Fruit fly (Drosophila melanogaster): ENCODE results near the gene CG14143.

Gene CG14143

DNA sequence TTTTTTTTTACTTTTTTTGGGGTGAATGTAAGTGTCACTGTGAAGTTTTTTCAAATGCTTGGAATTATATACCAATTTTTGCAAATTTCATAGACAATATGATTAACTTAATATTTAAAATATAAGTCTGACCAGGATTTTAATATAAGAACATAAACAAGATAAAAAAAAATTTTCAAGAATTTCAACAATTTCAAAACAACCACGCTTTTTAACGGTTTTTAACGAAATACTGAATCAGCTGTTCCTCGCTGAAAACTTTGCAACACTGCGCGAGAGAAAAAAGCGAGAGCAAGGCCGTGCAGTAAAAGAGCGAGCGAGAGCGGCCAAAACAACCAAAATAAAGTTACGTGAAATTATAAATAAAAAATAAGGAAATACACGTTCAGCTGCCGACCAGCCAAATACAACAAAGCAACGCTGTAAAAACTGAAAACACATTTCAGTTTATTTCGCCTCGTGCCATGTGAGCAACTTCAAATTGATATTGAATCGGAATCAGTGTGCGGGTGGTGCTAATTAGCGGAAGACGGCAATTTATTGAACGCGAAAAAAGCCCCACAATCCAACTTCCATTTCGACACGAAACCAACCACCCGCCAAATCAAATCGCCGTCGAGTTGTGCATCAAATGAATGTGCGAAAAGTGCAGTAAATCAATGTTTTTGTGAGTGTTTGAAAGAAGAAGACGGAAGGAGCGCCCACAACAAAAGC, 38.4 kb upstream of the CG14143 start, which contains the start of the genes CG46439, Iyd and CG33947 (continued):
- TF ChIP-seq abd-A (tag; optimal IDR thresholded peaks at IDR 0.05), result peak; percentile 38
- no peak for TF ChIP-seq schlank (tag; optimal IDR thresholded peaks at IDR 0.05)
- no peak for TF ChIP-seq mam (GFP tag; optimal IDR thresholded peaks at IDR 0.05)
- TF ChIP-seq phol (tag; optimal IDR thresholded peaks at IDR 0.05), result no peak
- TF ChIP-seq CG34376 (GFP tag; optimal IDR thresholded peaks at IDR 0.05), result peak; percentile 41
- TF ChIP-seq klu (GFP tag; IDR thresholded peaks at IDR 0.05), result no peak
- peak; percentile 11 for TF ChIP-seq sug (tag; optimal IDR thresholded peaks at IDR 0.05)
- TF ChIP-seq CG42726 (GFP tag; IDR thresholded peaks at IDR 0.05; ENCODE audit: partially characterized antibody), result no peak
- TF ChIP-seq Xrp1 (GFP tag; IDR thresholded peaks at IDR 0.05), result 0 out of 2 replicates have a peak, but pooled peaks have one; percentile 19
- TF ChIP-seq CG3726 (GFP tag; IDR thresholded peaks at IDR 0.05), result no peak
- peak; percentile 25 for TF ChIP-seq CG10543 (GFP tag; optimal IDR thresholded peaks at IDR 0.05)
- TF ChIP-seq onecut (GFP tag; IDR thresholded peaks at IDR 0.05), result peak; percentile 45; the same call in 1 of the 2 replicates
- no peak for TF ChIP-seq wor (GFP tag; IDR thresholded peaks at IDR 0.05)
- TF ChIP-seq unc-4 (GFP tag; IDR thresholded peaks at IDR 0.05; ENCODE audit: partially characterized antibody), result peak; percentile 40; the same call in 1 of the 2 replicates
- no peak for TF ChIP-seq CG17912 (GFP tag; optimal IDR thresholded peaks at IDR 0.05)
- peak; percentile 54 for TF ChIP-seq gcm (GFP tag; optimal IDR thresholded peaks at IDR 0.05)
- no peak for TF ChIP-seq pb (GFP tag; optimal IDR thresholded peaks at IDR 0.05)
- TF ChIP-seq NfI (GFP tag; optimal IDR thresholded peaks at IDR 0.05), result peak; percentile 26
- no peak for TF ChIP-seq CG6254 (GFP tag; optimal IDR thresholded peaks at IDR 0.05)
- TF ChIP-seq CG2199 (GFP tag; IDR thresholded peaks at IDR 0.05), result 0 out of 3 replicates have a peak, but pooled peaks have one; percentile 13
- TF ChIP-seq Chrac-16 (GFP tag; optimal IDR thresholded peaks at IDR 0.05), result no peak
- TF ChIP-seq hbn (GFP tag; IDR thresholded peaks at IDR 0.05; ENCODE audit: partially characterized antibody), result peak; percentile 44; the same call in 1 of the 2 replicates
- TF ChIP-seq bab2 (GFP tag; optimal IDR thresholded peaks at IDR 0.05), result no peak
- TF ChIP-seq so (GFP tag; IDR thresholded peaks at IDR 0.05), result peak; percentile 40; the same call in 1 of the 3 replicates
- TF ChIP-seq CG14050 (GFP tag; IDR thresholded peaks at IDR 0.05), result no peak
- TF ChIP-seq kay (GFP tag; optimal IDR thresholded peaks at IDR 0.05), result no peak
- TF ChIP-seq btn (GFP tag; optimal IDR thresholded peaks at IDR 0.05), result no peak
- TF ChIP-seq twi (tag; optimal IDR thresholded peaks at IDR 0.05), result no peak
- no peak for TF ChIP-seq CG8478 (optimal IDR thresholded peaks at IDR 0.05)
- TF ChIP-seq Dref (GFP tag; IDR thresholded peaks at IDR 0.05), result no peak
- TF ChIP-seq CG1792 (GFP tag; optimal IDR thresholded peaks at IDR 0.05), result no peak
- TF ChIP-seq tap (tag; optimal IDR thresholded peaks at IDR 0.05), result no peak
- TF ChIP-seq lmd (GFP tag; IDR thresholded peaks at IDR 0.05), result no peak
- TF ChIP-seq nom (GFP tag; optimal IDR thresholded peaks at IDR 0.05), result peak; percentile 95
- no peak for TF ChIP-seq jumu (GFP tag; optimal IDR thresholded peaks at IDR 0.05)
- peak; percentile 46 for TF ChIP-seq CG12659 (GFP tag; optimal IDR thresholded peaks at IDR 0.05)
- peak; percentile 26 for TF ChIP-seq CG2120 (GFP tag; optimal IDR thresholded peaks at IDR 0.05)
- TF ChIP-seq CG8765 (GFP tag; IDR thresholded peaks at IDR 0.05), result no peak
- TF ChIP-seq insv (GFP tag; optimal IDR thresholded peaks at IDR 0.05), result no peak
- TF ChIP-seq fd96Cb (tag; optimal IDR thresholded peaks at IDR 0.05), result no peak
- no peak for TF ChIP-seq CG18011 (GFP tag; optimal IDR thresholded peaks at IDR 0.05)
- no peak for TF ChIP-seq psq (GFP tag; optimal IDR thresholded peaks at IDR 0.05)
- no peak for TF ChIP-seq CG10565 (GFP tag; optimal IDR thresholded peaks at IDR 0.05)
- TF ChIP-seq Drgx (GFP tag; IDR thresholded peaks at IDR 0.05), result peak; percentile 71
- no peak for TF ChIP-seq Lpt (GFP tag; optimal IDR thresholded peaks at IDR 0.05)
- no peak for TF ChIP-seq CG13424 (tag; optimal IDR thresholded peaks at IDR 0.05)
- TF ChIP-seq Dbx (GFP tag; IDR thresholded peaks at IDR 0.05), result no peak
- TF ChIP-seq CG4404 (GFP tag; IDR thresholded peaks at IDR 0.05), result no peak
- TF ChIP-seq zfh1 (GFP tag; IDR thresholded peaks at IDR 0.05), result 0 out of 3 replicates have a peak, but pooled peaks have one; percentile 32
- no peak for TF ChIP-seq CG13775 (GFP tag; optimal IDR thresholded peaks at IDR 0.05)
- peak; percentile 52 for TF ChIP-seq yki (optimal IDR thresholded peaks at IDR 0.05)

Data from whole organism, embryonic.